Worm (Caenorhabditis elegans): ENCODE data around the gene ncx-3.
"Not testable (repeated sequence)": the region's sequence is repeated elsewhere in the genome, so short reads cannot be mapped to it uniquely, and the experiment has no call there.

- TF ChIP-seq med-1 (GFP tag; optimal IDR thresholded peaks at IDR 0.05; ENCODE audit: insufficient read depth); tab-1 (GFP tag; IDR thresholded peaks at IDR 0.05); ztf-29 (GFP tag; IDR thresholded peaks at IDR 0.05); ref-1 (GFP tag; conservative IDR thresholded peaks at IDR 0.05); ztf-23 (GFP tag; IDR thresholded peaks at IDR 0.05); cog-1 (tag; optimal IDR thresholded peaks at IDR 0.05); flt-1 (GFP tag; IDR thresholded peaks at IDR 0.05); klf-2 (GFP tag; conservative IDR thresholded peaks at IDR 0.05): not testable (repeated sequence)
These were observed 35.3 kb downstream of the ncx-3 start, which contains the start of gene T25B9.2 for ce11 chrIV:10751740-10752139.

Data from whole organism, midembryonic.